Worm (Caenorhabditis elegans) whole organism, L4 larva: ENCODE data around the gene C18C4.7.

Experiments used
- T20F7.1 ChIP-seq: fragments of 200-800 bp; sonication (Bioruptor generic); optimal IDR thresholded peaks from 2 replicates; lab custom pipeline; 2018; ENCODE audit warnings: mild to moderate bottlenecking, missing genetic modification characterization, missing compliant biosample characterization
- Y105C5A.15 ChIP-seq: fragments of 200-800 bp; sonication (Bioruptor generic); IDR thresholded peaks from 2 replicates; pipeline ENCODE4 v1.3.6; 2022; ENCODE audit warnings: missing genetic modification characterization, missing compliant biosample characterization
- Y5F2A.4 ChIP-seq: fragments of 200-800 bp; sonication (Bioruptor generic); optimal IDR thresholded peaks from 2 replicates; lab custom pipeline; 2018; ENCODE audit warnings: mild to moderate bottlenecking, missing genetic modification characterization, missing compliant biosample characterization
- Y75B8A.6 ChIP-seq: fragments of 200-800 bp; sonication (Bioruptor generic); IDR thresholded peaks from 2 replicates; pipeline ENCODE4 v1.3.6; 2022; ENCODE audit warnings: missing genetic modification reagents, missing genetic modification characterization, missing compliant biosample characterization
- ZK546.5 ChIP-seq, 2 experiments: sonication (generic microtip); optimal IDR thresholded peaks; 2 replicates each; lab custom pipeline; 2017; ENCODE audit warnings: missing biosample characterization in 2 of 2, missing genetic modification characterization in 2 of 2
- aly-2 ChIP-seq: sonication (generic microtip); optimal IDR thresholded peaks from 2 replicates; lab custom pipeline; 2018; ENCODE audit warnings: missing biosample characterization, missing genetic modification characterization
- arid-1 ChIP-seq: fragments of 200-800 bp; sonication (Bioruptor generic); conservative IDR thresholded peaks from 2 replicates; pipeline ENCODE4 v1.3.6; 2022; ENCODE audit warnings: missing genetic modification reagents, missing genetic modification characterization, missing compliant biosample characterization
- ceh-32 ChIP-seq: sonication (generic microtip); optimal IDR thresholded peaks from 2 replicates; lab custom pipeline; 2016; ENCODE audit warnings: mild to moderate bottlenecking, missing genetic modification characterization, missing compliant biosample characterization; ENCODE audit not compliant: poor library complexity
- ceh-82 ChIP-seq: sonication (generic microtip); optimal IDR thresholded peaks from 2 replicates; lab custom pipeline; 2017; ENCODE audit warnings: missing biosample characterization, missing genetic modification characterization
- cey-2 ChIP-seq: sonication (generic microtip); optimal IDR thresholded peaks from 3 replicates; lab custom pipeline; 2017; ENCODE audit warnings: missing genetic modification characterization, mild to moderate bottlenecking, missing compliant biosample characterization, antibody characterized with exemption, borderline replicate concordance; ENCODE audit not compliant: insufficient read depth
- ctbp-1 ChIP-seq: fragments of 200-800 bp; sonication (Bioruptor generic); IDR thresholded peaks from 2 replicates; pipeline ENCODE4 v1.3.6; 2022; ENCODE audit warnings: missing genetic modification reagents, missing genetic modification characterization, missing compliant biosample characterization
- daf-8 ChIP-seq: fragments of 200-800 bp; sonication (Bioruptor generic); IDR thresholded peaks from 2 replicates; pipeline ENCODE4 v1.3.6; 2022; ENCODE audit warnings: missing genetic modification characterization, missing compliant biosample characterization
- dve-1 ChIP-seq: sonication (generic microtip); optimal IDR thresholded peaks from 2 replicates; lab custom pipeline; 2017; ENCODE audit warnings: antibody characterized with exemption, mild to moderate bottlenecking, missing genetic modification characterization, missing compliant biosample characterization; ENCODE audit not compliant: insufficient read depth
- egl-27 ChIP-seq: sonication (generic microtip); optimal IDR thresholded peaks from 3 replicates; lab custom pipeline; 2017; ENCODE audit warnings: missing biosample characterization, missing genetic modification reagents, missing genetic modification characterization
- fkh-10 ChIP-seq: fragments of 150-350 bp; optimal IDR thresholded peaks from 2 replicates; lab custom pipeline; 2014; ENCODE audit warnings: missing biosample characterization, missing genetic modification reagents, missing genetic modification characterization
- gei-8 ChIP-seq: fragments of 200-800 bp; sonication (Bioruptor generic); optimal IDR thresholded peaks from 2 replicates; lab custom pipeline; 2018; ENCODE audit warnings: mild to moderate bottlenecking, missing genetic modification characterization, missing compliant biosample characterization
- hlh-11 ChIP-seq: fragments of 200-800 bp; sonication (Bioruptor generic); optimal IDR thresholded peaks from 2 replicates; lab custom pipeline; 2018; ENCODE audit warnings: mild to moderate bottlenecking, missing genetic modification characterization, missing compliant biosample characterization
- hmg-1.1 ChIP-seq: fragments of 200-800 bp; sonication (Bioruptor generic); IDR thresholded peaks from 2 replicates; pipeline ENCODE4 v1.3.6; 2022; ENCODE audit warnings: missing genetic modification reagents, missing genetic modification characterization, missing compliant biosample characterization
- lim-7 ChIP-seq: fragments of 200-800 bp; sonication (Bioruptor generic); IDR thresholded peaks from 2 replicates; pipeline ENCODE4 v1.3.6; 2022; ENCODE audit warnings: missing genetic modification characterization, missing compliant biosample characterization
- lin-38 ChIP-seq: fragments of 200-800 bp; sonication (Bioruptor generic); IDR thresholded peaks from 2 replicates; pipeline ENCODE4 v1.3.6; 2022; ENCODE audit warnings: missing genetic modification reagents, missing genetic modification characterization, missing compliant biosample characterization
- mdl-1 ChIP-seq, 2 experiments: fragments of 150-350 bp in 1 of 2; sonication (generic microtip) in 1 of 2; optimal IDR thresholded peaks; 2 replicates each; lab custom pipeline; 2014 to 2017; ENCODE audit warnings: missing biosample characterization in 2 of 2, missing genetic modification characterization in 2 of 2
- mdt-29 ChIP-seq: fragments of 200-800 bp; sonication (Bioruptor generic); IDR thresholded peaks from 2 replicates; pipeline ENCODE4 v1.3.6; 2022; ENCODE audit warnings: missing genetic modification reagents, missing genetic modification characterization, missing compliant biosample characterization
- mep-1 ChIP-seq: fragments of 150-350 bp; sonication (generic microtip); optimal IDR thresholded peaks from 3 replicates; lab custom pipeline; 2014; ENCODE audit warnings: missing biosample characterization, missing genetic modification characterization
- mes-2 ChIP-seq: sonication (generic microtip); optimal IDR thresholded peaks from 2 replicates; lab custom pipeline; 2016; ENCODE audit warnings: missing genotype, mild to moderate bottlenecking, missing genetic modification characterization, missing compliant biosample characterization; ENCODE audit not compliant: poor library complexity, severe bottlenecking
- nhr-237 ChIP-seq: sonication (generic microtip); optimal IDR thresholded peaks from 2 replicates; lab custom pipeline; 2017; ENCODE audit warnings: missing biosample characterization, missing genetic modification characterization
- nhr-25 ChIP-seq: sonication (generic microtip); optimal IDR thresholded peaks from 2 replicates; lab custom pipeline; 2017; ENCODE audit warnings: missing genetic modification characterization, mild to moderate bottlenecking, missing compliant biosample characterization, antibody characterized with exemption, moderate library complexity, borderline replicate concordance; ENCODE audit not compliant: insufficient read depth
- nhr-48 ChIP-seq: sonication (generic microtip); optimal IDR thresholded peaks from 2 replicates; lab custom pipeline; 2016; ENCODE audit warnings: mild to moderate bottlenecking, missing genetic modification characterization, missing compliant biosample characterization
- nhr-76 ChIP-seq: fragments of 150-350 bp; optimal IDR thresholded peaks from 2 replicates; lab custom pipeline; 2014; ENCODE audit warnings: missing biosample characterization, missing genetic modification characterization
- pha-4 ChIP-seq, 2 experiments: fragments of 150-350 bp in 1 of 2; fragments of 200-800 bp in 1 of 2; sonication (Bioruptor generic) in 1 of 2; IDR thresholded peaks in 1 of 2; optimal IDR thresholded peaks in 1 of 2; 2 replicates each; pipeline versions ENCODE4 v1.3.6 to Lab custom; 2014 to 2022; ENCODE audit warnings: missing genetic modification characterization in 2 of 2, missing genetic modification reagents in 2 of 2, missing biosample characterization in 1 of 2, missing compliant biosample characterization in 1 of 2
- sdz-12 ChIP-seq: fragments of 200-800 bp; sonication (Bioruptor generic); optimal IDR thresholded peaks from 2 replicates; lab custom pipeline; 2018; ENCODE audit warnings: mild to moderate bottlenecking, missing genetic modification characterization, missing compliant biosample characterization
- spr-1 ChIP-seq: sonication (generic microtip); optimal IDR thresholded peaks from 2 replicates; lab custom pipeline; 2016; ENCODE audit warnings: mild to moderate bottlenecking, missing genetic modification characterization, missing compliant biosample characterization
- tag-97 ChIP-seq: fragments of 200-800 bp; sonication (Bioruptor generic); IDR thresholded peaks from 2 replicates; pipeline ENCODE4 v1.3.6; 2022; ENCODE audit warnings: missing genetic modification characterization, missing compliant biosample characterization
- tra-1 ChIP-seq: fragments of 200-800 bp; sonication (Bioruptor generic); IDR thresholded peaks from 2 replicates; pipeline ENCODE4 v1.3.6; 2022; ENCODE audit warnings: missing genetic modification reagents, missing genetic modification characterization, missing compliant biosample characterization
- unc-130 ChIP-seq: sonication (generic microtip); optimal IDR thresholded peaks from 2 replicates; lab custom pipeline; 2016; ENCODE audit warnings: missing genetic modification reagents, missing genetic modification characterization, missing compliant biosample characterization
- unc-62 ChIP-seq, 3 experiments: fragments of 150-350 bp in 1 of 3; sonication (generic microtip); optimal IDR thresholded peaks in 2 of 3; peaks in 1 of 3; 1 replicate in 1 of 3; 2 replicates in 2 of 3; lab custom pipeline; 2014 to 2017; ENCODE audit warnings: missing biosample characterization in 3 of 3, missing genetic modification characterization in 3 of 3, missing genetic modification reagents in 3 of 3, missing genotype in 1 of 3
- zfp-3 ChIP-seq: fragments of 200-800 bp; sonication (Bioruptor generic); conservative IDR thresholded peaks from 2 replicates; pipeline ENCODE4 v1.3.6; 2022; ENCODE audit warnings: missing genetic modification reagents, missing genetic modification characterization, missing compliant biosample characterization
- zip-11 ChIP-seq: fragments of 200-800 bp; sonication (Bioruptor generic); IDR thresholded peaks from 2 replicates; pipeline ENCODE4 v1.3.6; 2022; ENCODE audit warnings: missing genetic modification characterization, missing compliant biosample characterization
- zip-2 ChIP-seq: fragments of 150-350 bp; optimal IDR thresholded peaks from 2 replicates; lab custom pipeline; 2014; ENCODE audit warnings: missing biosample characterization, missing genetic modification characterization
- ztf-7 ChIP-seq: fragments of 150-350 bp; optimal IDR thresholded peaks from 2 replicates; lab custom pipeline; 2014; ENCODE audit warnings: missing biosample characterization, missing genetic modification characterization

The C18C4.7 gene

DNA sequence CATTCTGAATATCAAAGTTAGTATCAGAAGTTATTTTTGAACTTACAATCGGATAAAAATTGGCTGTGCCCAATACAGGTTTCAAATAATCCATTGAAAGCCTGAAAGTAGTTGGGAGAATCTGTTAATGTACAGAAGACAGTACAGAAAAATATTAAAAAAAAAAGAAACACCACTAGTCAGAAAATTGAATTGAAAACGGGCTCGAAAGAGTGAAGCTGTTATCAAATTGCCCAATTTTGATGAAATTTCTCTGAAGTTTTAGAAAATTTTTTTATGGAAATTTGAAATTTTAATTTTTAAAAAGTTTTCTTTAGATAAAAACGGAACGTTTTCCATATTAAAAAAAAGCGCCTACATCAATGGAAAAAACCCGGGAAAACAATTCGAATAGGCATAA is at the start of gene C18C4.7:
TSS of gene C18C4.7 (minus strand) at position 101 of the 400 bp plus-strand sequence.
- TF ChIP-seq gei-8 (no peak), lin-38 (GFP tag; lab: Robert Waterston, UW) (no peak), cey-2 (tag; lab: Kevin White, UChicago) (no peak), nhr-76 (no peak), fkh-10 (GFP tag; lab: Kevin White, UChicago) (no peak), mes-2 (tag; lab: Kevin White, UChicago) (no peak), zip-11 (GFP tag; lab: Robert Waterston, UW) (no peak), hmg-1.1 (GFP tag; lab: Robert Waterston, UW) (no peak), hlh-11 (tag; lab: Kevin White, UChicago) (no peak), ztf-7 (tag; lab: Kevin White, UChicago) (no peak), egl-27 (no peak), unc-130 (GFP tag; lab: Kevin White, UChicago) (no peak)

DNA sequence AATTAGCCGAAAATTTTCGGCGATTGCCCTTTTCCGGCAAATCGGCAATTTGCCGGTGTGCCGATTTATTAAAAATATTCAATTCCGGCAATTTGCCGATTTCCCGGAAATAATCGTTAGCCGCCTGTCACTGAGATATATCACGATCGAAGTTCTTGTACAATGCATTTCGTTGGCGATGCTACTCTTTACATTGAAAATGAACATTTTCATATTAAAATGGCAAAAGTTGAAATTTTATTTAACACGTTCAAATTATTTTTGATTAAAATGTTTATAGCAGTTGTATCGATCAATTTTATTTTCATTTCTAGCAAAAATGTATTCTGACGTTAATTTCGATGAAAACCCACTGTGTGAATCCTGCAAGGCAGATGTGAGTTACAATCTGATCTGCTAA is 47.7 kb upstream of the C18C4.7 start, which contains the start of gene M03E7.3:
TSS of gene M03E7.3 (plus strand) at position 301 of the 400 bp plus-strand sequence.
- TF ChIP-seq Y105C5A.15 (GFP tag; lab: Robert Waterston, UW) (no peak), nhr-237 (tag; lab: Kevin White, UChicago) (no peak), ZK546.5 (tag; optimal IDR thresholded peaks at IDR 0.05; lab: Kevin White, UChicago) (no peak), aly-2 (tag; lab: Kevin White, UChicago) (no peak), tra-1 (GFP tag; lab: Robert Waterston, UW) (no peak), mep-1 (tag; lab: Kevin White, UChicago) (no peak), lin-38 (GFP tag; lab: Robert Waterston, UW) (no peak)
- TF ChIP-seq, all 104 proteins: peak for 0

DNA sequence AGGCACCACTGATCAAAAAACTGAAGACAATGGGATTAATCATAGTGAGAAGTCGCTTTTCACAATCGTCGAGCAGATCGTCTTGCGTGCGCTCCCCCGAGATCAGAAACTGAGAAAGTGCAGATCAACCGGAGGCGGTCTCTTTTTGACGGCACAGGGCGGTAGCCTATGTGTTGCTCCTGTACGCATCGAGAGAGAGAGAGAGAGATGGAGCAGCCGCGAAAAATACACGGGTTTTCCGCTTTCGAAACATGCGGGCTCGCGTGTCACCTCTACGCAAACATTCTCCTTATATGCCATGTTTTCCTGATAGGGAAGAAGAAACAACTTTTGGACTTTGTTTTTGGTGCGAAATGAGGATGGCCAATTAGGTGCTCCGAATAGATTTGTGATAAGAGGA is 46.1 kb upstream of the C18C4.7 start, which contains the start of gene lrpc-1:
TSS of gene lrpc-1 (minus strand) at position 101 of the 400 bp plus-strand sequence.
- TF ChIP-seq unc-130 (GFP tag; lab: Kevin White, UChicago) (no peak), pha-4 (GFP tag; IDR thresholded peaks at IDR 0.05; lab: Robert Waterston, UW) (no peak), pha-4 (tag; optimal IDR thresholded peaks at IDR 0.05; lab: Kevin White, UChicago) (no peak), zip-11 (GFP tag; lab: Robert Waterston, UW) (no peak), lim-7 (GFP tag; lab: Robert Waterston, UW) (no peak), arid-1 (GFP tag; lab: Robert Waterston, UW) (no peak), mes-2 (tag; lab: Kevin White, UChicago) (no peak), daf-8 (GFP tag; lab: Robert Waterston, UW) (no peak), ctbp-1 (GFP tag; lab: Robert Waterston, UW) (no peak), ZK546.5 (tag; optimal IDR thresholded peaks at IDR 0.05; lab: Kevin White, UChicago) (no peak), ceh-82 (tag; lab: Kevin White, UChicago) (no peak), ceh-32 (tag; lab: Kevin White, UChicago) (no peak), tag-97 (GFP tag; lab: Robert Waterston, UW) (no peak), Y5F2A.4 (GFP tag; lab: Kevin White, UChicago) (no peak)

DNA sequence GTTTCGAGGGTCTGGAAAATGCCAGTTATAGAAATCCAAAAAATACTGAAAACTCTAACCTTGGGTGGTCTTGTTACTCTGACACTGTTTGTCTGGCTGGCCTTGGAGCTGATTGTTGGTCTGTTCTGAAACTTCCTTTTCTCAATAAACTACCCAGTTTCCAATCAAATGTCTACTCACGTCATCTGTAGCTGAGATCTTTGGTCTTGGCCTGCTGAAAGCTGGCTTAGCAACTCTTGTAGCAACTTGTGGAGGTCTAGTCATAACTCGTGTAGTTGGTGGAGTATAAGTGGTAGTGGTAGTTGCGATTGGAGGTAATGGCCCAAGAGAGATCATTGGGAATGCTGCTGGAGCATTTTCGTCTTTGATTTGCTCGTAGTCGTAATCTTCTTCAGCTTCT is 43.2 kb upstream of the C18C4.7 start:
- peak in 1 of 2 experiments; percentile 91 for TF ChIP-seq unc-62 (GFP tag; optimal IDR thresholded peaks at IDR 0.05 in 1 of 2; lab: Kevin White, UChicago)
- no peak for TF ChIP-seq unc-62 (tag; optimal IDR thresholded peaks at IDR 0.05; lab: Kevin White, UChicago)
- no peak for TF ChIP-seq nhr-25 (tag; lab: Kevin White, UChicago)

DNA sequence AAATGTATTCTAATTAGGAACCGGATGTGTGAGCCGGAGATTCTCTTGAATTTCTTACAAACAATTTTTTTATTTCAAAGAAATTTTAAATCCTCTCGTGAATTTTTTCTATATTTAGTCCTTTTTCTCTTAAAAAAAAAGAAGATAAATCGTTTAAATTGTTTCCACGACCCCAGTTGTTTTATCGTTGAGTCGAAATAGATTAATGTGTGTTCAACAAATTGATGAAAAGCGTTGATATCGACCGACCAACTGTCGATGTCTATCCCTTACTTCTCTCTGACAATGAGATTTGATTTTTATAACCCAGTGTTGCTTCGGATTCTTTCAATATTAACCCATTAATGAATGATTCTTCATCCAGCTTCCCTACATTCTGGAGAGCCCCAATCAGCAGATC is 39.2 kb upstream of the C18C4.7 start, which contains the start of gene CD4.1:
TSS of gene CD4.1 (plus strand) at position 301 of the 400 bp plus-strand sequence.
- TF ChIP-seq spr-1 (tag; lab: Kevin White, UChicago) (no peak), zfp-3 (GFP tag; lab: Robert Waterston, UW) (no peak), dve-1 (tag; lab: Kevin White, UChicago) (no peak), sdz-12 (no peak), mdl-1 (tag; optimal IDR thresholded peaks at IDR 0.05; lab: Kevin White, UChicago) (no peak), zip-2 (tag; lab: Kevin White, UChicago) (no peak), nhr-48 (no peak), hlh-11 (tag; lab: Kevin White, UChicago) (no peak), mdt-29 (no peak), T20F7.1 (GFP tag; lab: Kevin White, UChicago) (no peak), Y75B8A.6 (GFP tag; lab: Robert Waterston, UW) (no peak), gei-8 (no peak)
